Fruit fly (Drosophila melanogaster) whole organism, embryonic: ENCODE results near the gene Orc2.

Source experiments
- Antp ChIP-seq: fragments of 200-800 bp; sonication (Bioruptor generic); optimal IDR thresholded peaks from 3 replicates; lab custom pipeline; 2016; ENCODE audit warnings: missing biosample characterization, missing genetic modification characterization
- B-H1 ChIP-seq: fragments of 200-800 bp; sonication (Bioruptor generic); IDR thresholded peaks from 3 replicates; pipeline ENCODE4 v1.3.6; 2022; ENCODE audit warnings: missing biosample characterization, missing genetic modification characterization
- CG10147 ChIP-seq: fragments of 200-800 bp; sonication (Bioruptor generic); optimal IDR thresholded peaks from 2 replicates; lab custom pipeline; 2019; ENCODE audit warnings: missing biosample characterization, mild to moderate bottlenecking, missing genetic modification characterization, moderate library complexity
- CG10321 ChIP-seq: fragments of 200-800 bp; sonication (Bioruptor generic); IDR thresholded peaks from 2 replicates; pipeline ENCODE4 v1.3.6; 2022; ENCODE audit warnings: missing biosample characterization, missing genetic modification characterization
- CG10565 ChIP-seq: fragments of 200-800 bp; sonication (Bioruptor generic); optimal IDR thresholded peaks from 3 replicates; lab custom pipeline; 2016; ENCODE audit warnings: missing biosample characterization, mild to moderate bottlenecking, missing genetic modification characterization
- CG12071 ChIP-seq: fragments of 200-800 bp; sonication (Bioruptor generic); optimal IDR thresholded peaks from 3 replicates; lab custom pipeline; 2018; ENCODE audit warnings: missing biosample characterization, mild to moderate bottlenecking, missing genetic modification characterization
- CG13287 ChIP-seq: fragments of 200-800 bp; sonication (Bioruptor generic); IDR thresholded peaks from 2 replicates; pipeline ENCODE4 v1.3.6; 2022; ENCODE audit warnings: missing biosample characterization, missing genetic modification characterization; ENCODE audit not compliant: partially characterized antibody
- CG14050 ChIP-seq: fragments of 200-800 bp; sonication (Bioruptor generic); IDR thresholded peaks from 3 replicates; pipeline ENCODE4 v1.3.6; 2022; ENCODE audit warnings: missing biosample characterization, missing genetic modification characterization
- CG17385 ChIP-seq: fragments of 200-800 bp; sonication (Bioruptor generic); optimal IDR thresholded peaks from 3 replicates; lab custom pipeline; 2018; ENCODE audit warnings: missing biosample characterization, mild to moderate bottlenecking, missing genetic modification characterization
- CG1832 ChIP-seq: fragments of 200-800 bp; sonication (Bioruptor generic); optimal IDR thresholded peaks from 2 replicates; lab custom pipeline; 2017; ENCODE audit warnings: missing biosample characterization, mild to moderate bottlenecking, missing genetic modification characterization, inconsistent platforms
- CG34224 ChIP-seq: fragments of 200-800 bp; sonication (Bioruptor generic); IDR thresholded peaks from 3 replicates; pipeline ENCODE4 v1.3.6; 2022; ENCODE audit warnings: missing biosample characterization, missing genetic modification characterization; ENCODE audit not compliant: partially characterized antibody
- CG3838 ChIP-seq: fragments of 200-800 bp; sonication (Bioruptor generic); optimal IDR thresholded peaks from 3 replicates; lab custom pipeline; 2016; ENCODE audit warnings: missing biosample characterization, missing genetic modification characterization
- CG3847 ChIP-seq: fragments of 200-800 bp; sonication (Bioruptor generic); IDR thresholded peaks from 2 replicates; pipeline ENCODE4 v1.3.6; 2022; ENCODE audit warnings: missing biosample characterization, missing genetic modification characterization
- CG43689 ChIP-seq: fragments of 200-800 bp; sonication (Bioruptor generic); IDR thresholded peaks from 2 replicates; pipeline ENCODE4 v1.3.6; 2022; ENCODE audit warnings: missing biosample characterization, missing genetic modification characterization
- CG6765 ChIP-seq: fragments of 200-800 bp; sonication (Bioruptor generic); optimal IDR thresholded peaks from 3 replicates; lab custom pipeline; 2017; ENCODE audit warnings: missing biosample characterization, mild to moderate bottlenecking, missing genetic modification characterization
- CG7786 ChIP-seq: fragments of 200-800 bp; sonication (Bioruptor generic); optimal IDR thresholded peaks from 2 replicates; lab custom pipeline; 2016; ENCODE audit warnings: missing biosample characterization, missing genetic modification characterization
- CG7928 ChIP-seq: fragments of 200-800 bp; sonication (Bioruptor generic); optimal IDR thresholded peaks from 2 replicates; lab custom pipeline; 2017; ENCODE audit warnings: missing biosample characterization, mild to moderate bottlenecking, missing genetic modification characterization
- CG8478 ChIP-seq: fragments of >200 bp; optimal IDR thresholded peaks from 2 replicates; lab custom pipeline; 2018
- CG9215 ChIP-seq: fragments of 200-800 bp; sonication (Bioruptor generic); IDR thresholded peaks from 2 replicates; pipeline ENCODE4 v1.3.6; 2022; ENCODE audit warnings: missing biosample characterization, missing genetic modification characterization
- CG9932 ChIP-seq: fragments of 200-800 bp; sonication (Bioruptor generic); IDR thresholded peaks from 2 replicates; pipeline ENCODE4 v1.3.6; 2022; ENCODE audit warnings: missing biosample characterization, missing genetic modification characterization
- Chrac-16 ChIP-seq: fragments of 200-800 bp; sonication (Bioruptor generic); optimal IDR thresholded peaks from 3 replicates; lab custom pipeline; 2016; ENCODE audit warnings: missing biosample characterization, missing genetic modification characterization
- Deaf1 ChIP-seq: fragments of 200-800 bp; optimal IDR thresholded peaks from 3 replicates; lab custom pipeline; 2019; ENCODE audit warnings: missing biosample characterization, mild to moderate bottlenecking, missing genetic modification characterization, moderate library complexity
- Drgx ChIP-seq: fragments of 200-800 bp; sonication (Bioruptor generic); IDR thresholded peaks from 2 replicates; pipeline ENCODE4 v1.3.6; 2022; ENCODE audit warnings: missing biosample characterization, missing genetic modification characterization
- Gsc ChIP-seq: fragments of 200-800 bp; sonication (Bioruptor generic); IDR thresholded peaks from 2 replicates; pipeline ENCODE4 v1.3.6; 2022; ENCODE audit warnings: missing biosample characterization, missing genetic modification characterization
- HLH4C ChIP-seq: fragments of 200-800 bp; sonication (Bioruptor generic); IDR thresholded peaks from 3 replicates; pipeline ENCODE4 v1.3.6; 2022; ENCODE audit warnings: missing biosample characterization, missing genetic modification characterization; ENCODE audit not compliant: partially characterized antibody
- Hand ChIP-seq: fragments of 200-800 bp; sonication (Bioruptor generic); optimal IDR thresholded peaks from 2 replicates; lab custom pipeline; 2017; ENCODE audit warnings: mild to moderate bottlenecking, missing biosample characterization, missing genetic modification reagents, missing genetic modification characterization
- HmgD ChIP-seq: fragments of 200-800 bp; sonication (Bioruptor generic); optimal IDR thresholded peaks from 3 replicates; lab custom pipeline; 2016; ENCODE audit warnings: missing biosample characterization, missing genetic modification characterization
- Hr51 ChIP-seq, 2 experiments: fragments of 200-800 bp; sonication (Bioruptor generic); optimal IDR thresholded peaks; 2 replicates in 1 of 2; 3 replicates in 1 of 2; lab custom pipeline; 2016 to 2018; ENCODE audit warnings: missing biosample characterization in 2 of 2, missing genetic modification characterization in 2 of 2, mild to moderate bottlenecking in 1 of 2, moderate library complexity in 1 of 2
- Lim3 ChIP-seq: fragments of 200-800 bp; sonication (Bioruptor generic); IDR thresholded peaks from 2 replicates; pipeline ENCODE4 v1.3.6; 2022; ENCODE audit warnings: missing biosample characterization, missing genetic modification characterization
- Myb ChIP-seq: fragments of 200-800 bp; sonication (Bioruptor generic); optimal IDR thresholded peaks from 2 replicates; lab custom pipeline; 2016; ENCODE audit warnings: missing biosample characterization, missing genetic modification characterization
- Sin3A ChIP-seq: fragments of >200 bp; optimal IDR thresholded peaks from 2 replicates; lab custom pipeline; 2018
- Sox100B ChIP-seq: fragments of 200-800 bp; sonication (Bioruptor generic); optimal IDR thresholded peaks from 3 replicates; lab custom pipeline; 2018; ENCODE audit warnings: missing biosample characterization, mild to moderate bottlenecking, missing genetic modification characterization
- Trl ChIP-seq, 3 experiments: fragments of >200 bp in 2 of 3; fragments of 200-800 bp in 1 of 3; sonication (Bioruptor generic) in 1 of 3; optimal IDR thresholded peaks; 2 replicates in 1 of 3; 3 replicates in 2 of 3; lab custom pipeline; 2016 to 2017; ENCODE audit warnings: missing biosample characterization in 1 of 3, missing genetic modification characterization in 1 of 3
- YL-1 ChIP-seq: fragments of 200-800 bp; sonication (Bioruptor generic); optimal IDR thresholded peaks from 3 replicates; lab custom pipeline; 2017; ENCODE audit warnings: missing biosample characterization, mild to moderate bottlenecking, missing genetic modification characterization
- al ChIP-seq: fragments of 200-800 bp; sonication (Bioruptor generic); IDR thresholded peaks from 2 replicates; pipeline ENCODE4 v1.3.6; 2022; ENCODE audit warnings: missing biosample characterization, missing genetic modification characterization
- crc ChIP-seq: fragments of 200-800 bp; sonication (Bioruptor generic); optimal IDR thresholded peaks from 2 replicates; lab custom pipeline; 2016; ENCODE audit warnings: missing biosample characterization, missing genetic modification characterization
- dmrt99B ChIP-seq: fragments of 200-800 bp; sonication (Bioruptor generic); optimal IDR thresholded peaks from 2 replicates; lab custom pipeline; 2018; ENCODE audit warnings: missing biosample characterization, mild to moderate bottlenecking, missing genetic modification characterization, moderate library complexity
- exex ChIP-seq: fragments of 200-800 bp; sonication (Bioruptor generic); optimal IDR thresholded peaks from 4 replicates; lab custom pipeline; 2018; ENCODE audit warnings: missing biosample characterization, mild to moderate bottlenecking, missing genetic modification characterization, moderate library complexity
- gsb-n ChIP-seq: fragments of 200-800 bp; sonication (Bioruptor generic); optimal IDR thresholded peaks from 3 replicates; lab custom pipeline; 2018; ENCODE audit warnings: missing biosample characterization, mild to moderate bottlenecking, missing genetic modification characterization
- kay ChIP-seq: fragments of 200-800 bp; sonication (Bioruptor generic); optimal IDR thresholded peaks from 2 replicates; lab custom pipeline; 2016; ENCODE audit warnings: missing biosample characterization, missing genetic modification characterization
- lbe ChIP-seq: fragments of 200-800 bp; sonication (Bioruptor generic); optimal IDR thresholded peaks from 2 replicates; lab custom pipeline; 2016; ENCODE audit warnings: missing biosample characterization, mild to moderate bottlenecking, missing genetic modification characterization
- org-1 ChIP-seq: fragments of 200-800 bp; sonication (Bioruptor generic); optimal IDR thresholded peaks from 2 replicates; lab custom pipeline; 2017; ENCODE audit warnings: missing biosample characterization, missing genetic modification characterization
- salm ChIP-seq: fragments of 200-800 bp; sonication (Bioruptor generic); optimal IDR thresholded peaks from 2 replicates; lab custom pipeline; 2018; ENCODE audit warnings: missing biosample characterization, mild to moderate bottlenecking, missing genetic modification characterization
- sna ChIP-seq: fragments of 200-800 bp; sonication (Bioruptor generic); IDR thresholded peaks from 2 replicates; pipeline ENCODE4 v1.3.6; 2022; ENCODE audit warnings: missing biosample characterization, missing genetic modification characterization; ENCODE audit not compliant: partially characterized antibody
- sob ChIP-seq: fragments of 200-800 bp; sonication (Bioruptor generic); IDR thresholded peaks from 2 replicates; pipeline ENCODE4 v1.3.6; 2022; ENCODE audit warnings: missing biosample characterization, missing genetic modification characterization
- stc ChIP-seq: fragments of 200-800 bp; sonication (Bioruptor generic); IDR thresholded peaks from 2 replicates; pipeline ENCODE4 v1.3.6; 2022; ENCODE audit warnings: missing biosample characterization, missing genetic modification characterization
- tll ChIP-seq, 2 experiments: fragments of 200-800 bp in 1 of 2; fragments of >200 bp in 1 of 2; sonication (Bioruptor generic) in 1 of 2; optimal IDR thresholded peaks; 2 replicates each; lab custom pipeline; 2017 to 2019; ENCODE audit warnings: missing biosample characterization in 2 of 2, missing genetic modification characterization in 2 of 2, mild to moderate bottlenecking in 1 of 2, moderate library complexity in 1 of 2
- trh ChIP-seq: fragments of 200-800 bp; sonication (Bioruptor generic); optimal IDR thresholded peaks from 2 replicates; lab custom pipeline; 2016; ENCODE audit warnings: missing biosample characterization, missing genetic modification characterization
- vfl ChIP-seq: fragments of 200-800 bp; sonication (Bioruptor generic); optimal IDR thresholded peaks from 2 replicates; lab custom pipeline; 2016; ENCODE audit warnings: missing biosample characterization, missing genetic modification characterization
- zen2 ChIP-seq: fragments of 200-800 bp; sonication (Bioruptor generic); IDR thresholded peaks from 3 replicates; pipeline ENCODE4 v1.3.6; 2022; ENCODE audit warnings: missing biosample characterization, missing genetic modification characterization; ENCODE audit not compliant: partially characterized antibody
- zfh1 ChIP-seq: fragments of 200-800 bp; sonication (Bioruptor generic); IDR thresholded peaks from 3 replicates; pipeline ENCODE4 v1.3.6; 2022; ENCODE audit warnings: missing biosample characterization, missing genetic modification characterization

Gene Orc2

DNA sequence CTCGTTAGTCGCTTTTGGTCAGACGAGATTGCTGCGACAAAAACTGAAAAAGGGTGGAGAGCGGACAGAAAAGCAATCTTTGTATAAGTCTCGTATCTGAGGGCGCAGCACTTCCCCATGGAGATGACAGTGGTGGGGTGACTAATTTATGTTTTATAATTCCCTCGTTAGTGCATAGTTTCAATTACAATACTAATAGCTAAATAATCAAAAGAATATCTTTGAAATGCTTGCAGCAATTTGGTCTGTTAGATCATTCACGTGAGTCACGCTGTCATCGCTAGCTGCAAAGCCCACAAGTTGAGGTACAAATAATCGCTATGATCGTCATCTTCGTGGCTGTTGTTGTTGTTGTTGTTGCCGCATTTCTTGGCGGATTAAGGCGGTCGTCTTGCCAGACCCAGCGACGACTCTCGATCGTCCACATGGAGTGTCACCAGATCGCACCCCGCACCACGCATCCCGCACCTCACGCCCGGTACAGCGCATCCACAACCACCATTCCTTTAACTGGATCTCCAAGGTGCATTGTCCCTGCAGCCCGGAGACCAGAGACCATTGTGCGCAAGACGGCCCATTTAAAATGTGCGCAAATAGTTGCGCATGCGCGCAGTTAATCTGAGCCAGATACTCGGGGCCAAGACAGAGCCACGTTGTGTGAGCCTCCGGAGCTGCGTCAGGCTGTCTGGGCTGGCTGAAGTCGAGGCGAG is 42.7 kb upstream of the Orc2 start (continued):
- TF ChIP-seq CG14050 (GFP tag; lab: Robert Waterston, UW) (no peak), org-1 (GFP tag; lab: Kevin White, UChicago) (no peak), CG10147 (GFP tag; lab: Kevin White, UChicago) (no peak), Sox100B (peak; percentile 45), Drgx (peak; percentile 69), CG3838 (GFP tag; lab: Kevin White, UChicago) (no peak), CG9932 (GFP tag; lab: Robert Waterston, UW) (no peak), CG7928 (GFP tag; lab: Kevin White, UChicago) (no peak), CG17385 (GFP tag; lab: Kevin White, UChicago) (no peak), stc (GFP tag; lab: Robert Waterston, UW) (no peak), Antp (GFP tag; lab: Kevin White, UChicago) (no peak), zen2 (GFP tag; lab: Robert Waterston, UW) (no peak; the same call in 2 of the 3 replicates), lbe (GFP tag; lab: Kevin White, UChicago) (peak; percentile 66), salm (no peak), CG34224 (GFP tag; lab: Robert Waterston, UW) (no peak), sob (peak; percentile 61; the same call in 1 of the 2 replicates), trh (GFP tag; lab: Kevin White, UChicago) (no peak), YL-1 (GFP tag; lab: Kevin White, UChicago) (no peak), sna (peak; percentile 33; the same call in 1 of the 2 replicates), tll (GFP tag; optimal IDR thresholded peaks at IDR 0.05; lab: Kevin White, UChicago) (no peak), HLH4C (GFP tag; lab: Robert Waterston, UW) (0 out of 3 replicates have a peak, but pooled peaks have one; percentile 22), exex (tag; lab: Kevin White, UChicago) (no peak), Lim3 (no peak), crc (GFP tag; lab: Kevin White, UChicago) (no peak), Trl (optimal IDR thresholded peaks at IDR 0.05; lab: Kevin White, UChicago) (no peak), Trl (GFP tag; optimal IDR thresholded peaks at IDR 0.05; lab: Kevin White, UChicago) (no peak), Chrac-16 (GFP tag; lab: Kevin White, UChicago) (no peak), vfl (GFP tag; lab: Kevin White, UChicago) (no peak), CG8478 (lab: Kevin White, UChicago) (no peak), Hand (GFP tag; lab: Kevin White, UChicago) (no peak), Myb (GFP tag; lab: Kevin White, UChicago) (no peak), gsb-n (tag; lab: Kevin White, UChicago) (no peak), Sin3A (no peak), B-H1 (GFP tag; lab: Robert Waterston, UW) (no peak), HmgD (no peak), CG9215 (GFP tag; lab: Robert Waterston, UW) (no peak), CG6765 (GFP tag; lab: Kevin White, UChicago) (no peak), CG3847 (GFP tag; lab: Robert Waterston, UW) (no peak)

DNA sequence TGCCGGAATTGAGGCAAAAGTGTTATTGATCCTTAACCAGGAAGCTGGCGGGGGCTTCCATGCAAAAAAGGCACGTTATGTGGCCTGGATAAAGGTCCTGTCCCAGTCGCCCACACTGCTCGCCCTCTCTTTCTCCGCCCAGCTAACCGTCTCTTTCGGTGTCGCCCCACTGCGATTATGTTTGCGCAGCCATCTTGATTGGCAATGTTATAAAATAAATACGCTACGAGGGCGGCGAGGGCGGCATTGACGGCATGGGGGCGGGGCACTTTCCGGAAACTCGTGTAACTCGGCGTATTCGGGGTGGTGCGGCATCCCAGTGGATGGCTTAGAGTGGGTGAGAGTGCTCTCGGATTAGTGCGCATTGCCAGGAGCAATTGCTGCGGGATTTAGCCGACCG is 41.1 kb upstream of the Orc2 start:
- TF ChIP-seq zfh1 (GFP tag; lab: Robert Waterston, UW) (no peak), dmrt99B (tag; lab: Kevin White, UChicago) (no peak), CG10321 (GFP tag; lab: Robert Waterston, UW) (0 out of 2 replicates have a peak, but pooled peaks have one; percentile 50), CG1832 (GFP tag; lab: Kevin White, UChicago) (peak; percentile 31), Gsc (GFP tag; lab: Robert Waterston, UW) (no peak), CG10565 (GFP tag; lab: Kevin White, UChicago) (no peak), org-1 (GFP tag; lab: Kevin White, UChicago) (no peak), kay (GFP tag; lab: Kevin White, UChicago) (no peak), Deaf1 (tag; lab: Kevin White, UChicago) (peak; percentile 35), al (GFP tag; lab: Robert Waterston, UW) (no peak), CG7786 (no peak), CG12071 (GFP tag; lab: Kevin White, UChicago) (no peak), CG13287 (GFP tag; lab: Robert Waterston, UW) (no peak), Hr51 (GFP tag; optimal IDR thresholded peaks at IDR 0.05; lab: Kevin White, UChicago) (no peak), CG43689 (GFP tag; lab: Robert Waterston, UW) (no peak)
